Fruit fly (Drosophila melanogaster) whole organism, embryonic: ENCODE results near the gene nerfin-2.

ENCODE experiments used
- Adf1 ChIP-seq: fragments of 200-800 bp; sonication (Bioruptor generic); IDR thresholded peaks from 2 replicates; pipeline ENCODE4 v1.3.6; 2022; ENCODE audit warnings: missing biosample characterization, missing genetic modification characterization
- CG12769 ChIP-seq: fragments of 200-800 bp; sonication (Bioruptor generic); optimal IDR thresholded peaks from 2 replicates; lab custom pipeline; 2019; ENCODE audit warnings: missing biosample characterization, mild to moderate bottlenecking, missing genetic modification characterization, moderate library complexity
- CG17385 ChIP-seq: fragments of 200-800 bp; sonication (Bioruptor generic); optimal IDR thresholded peaks from 3 replicates; lab custom pipeline; 2018; ENCODE audit warnings: missing biosample characterization, mild to moderate bottlenecking, missing genetic modification characterization
- CG2116 ChIP-seq: fragments of 200-800 bp; sonication (Bioruptor generic); optimal IDR thresholded peaks from 3 replicates; lab custom pipeline; 2018; ENCODE audit warnings: missing biosample characterization, mild to moderate bottlenecking, missing genetic modification characterization
- CG30403 ChIP-seq: fragments of 200-800 bp; sonication (Bioruptor generic); optimal IDR thresholded peaks from 3 replicates; lab custom pipeline; 2016; ENCODE audit warnings: missing biosample characterization, missing genetic modification characterization
- CG3163 ChIP-seq: fragments of 200-800 bp; sonication (Bioruptor generic); optimal IDR thresholded peaks from 3 replicates; lab custom pipeline; 2016; ENCODE audit warnings: missing biosample characterization, missing genetic modification characterization
- CG3995 ChIP-seq: fragments of 200-800 bp; sonication (Bioruptor generic); optimal IDR thresholded peaks from 3 replicates; lab custom pipeline; 2016; ENCODE audit warnings: missing biosample characterization, missing genetic modification characterization
- CG43689 ChIP-seq: fragments of 200-800 bp; sonication (Bioruptor generic); IDR thresholded peaks from 2 replicates; pipeline ENCODE4 v1.3.6; 2022; ENCODE audit warnings: missing biosample characterization, missing genetic modification characterization
- CG4820 ChIP-seq: fragments of 200-800 bp; sonication (Bioruptor generic); optimal IDR thresholded peaks from 3 replicates; lab custom pipeline; 2016; ENCODE audit warnings: missing biosample characterization, missing genetic modification characterization
- CG7963 ChIP-seq: fragments of 200-800 bp; sonication (Bioruptor generic); IDR thresholded peaks from 3 replicates; pipeline ENCODE4 v1.3.6; 2022; ENCODE audit warnings: missing biosample characterization, missing genetic modification characterization; ENCODE audit not compliant: partially characterized antibody
- CG8478 ChIP-seq: fragments of >200 bp; optimal IDR thresholded peaks from 2 replicates; lab custom pipeline; 2018
- Dbx ChIP-seq: fragments of 200-800 bp; sonication (Bioruptor generic); IDR thresholded peaks from 3 replicates; pipeline ENCODE4 v1.3.6; 2022; ENCODE audit warnings: missing biosample characterization, missing genetic modification characterization
- Deaf1 ChIP-seq: fragments of 200-800 bp; optimal IDR thresholded peaks from 3 replicates; lab custom pipeline; 2019; ENCODE audit warnings: missing biosample characterization, mild to moderate bottlenecking, missing genetic modification characterization, moderate library complexity
- Lpt ChIP-seq: fragments of >200 bp; optimal IDR thresholded peaks from 2 replicates; lab custom pipeline; 2018; ENCODE audit warnings: missing biosample characterization, missing genetic modification characterization
- Med ChIP-seq: fragments of 200-800 bp; sonication (Bioruptor generic); peaks from one replicate; lab custom pipeline; 2016; ENCODE audit warnings: missing biosample characterization, missing genetic modification characterization, mild to moderate bottlenecking, inconsistent platforms, moderate library complexity
- Nf-YB ChIP-seq: fragments of 200-800 bp; sonication (Bioruptor generic); optimal IDR thresholded peaks from 3 replicates; lab custom pipeline; 2019; ENCODE audit warnings: missing biosample characterization, mild to moderate bottlenecking, missing genetic modification characterization, moderate library complexity
- Stat92E ChIP-seq, 3 experiments: fragments of >200 bp in 2 of 3; fragments of 200-800 bp in 1 of 3; sonication (Bioruptor generic) in 1 of 3; optimal IDR thresholded peaks; 2 replicates each; lab custom pipeline; 2017 to 2019; ENCODE audit warnings: missing biosample characterization in 3 of 3, missing genetic modification characterization in 3 of 3, mild to moderate bottlenecking in 1 of 3, moderate library complexity in 1 of 3
- bbx ChIP-seq: fragments of 200-800 bp; sonication (Bioruptor generic); IDR thresholded peaks from 2 replicates; pipeline ENCODE4 v1.3.6; 2022; ENCODE audit warnings: missing biosample characterization, missing genetic modification characterization; ENCODE audit not compliant: partially characterized antibody
- cg ChIP-seq: fragments of 200-800 bp; sonication (Bioruptor generic); optimal IDR thresholded peaks from 3 replicates; lab custom pipeline; 2019; ENCODE audit warnings: missing biosample characterization, mild to moderate bottlenecking, missing genetic modification characterization, moderate library complexity
- chif ChIP-seq, 2 experiments: fragments of 200-800 bp; sonication (Bioruptor generic); optimal IDR thresholded peaks; 3 replicates each; lab custom pipeline; 2016; ENCODE audit warnings: missing biosample characterization in 2 of 2, missing genetic modification characterization in 2 of 2
- chinmo ChIP-seq: fragments of 200-800 bp; sonication (Bioruptor generic); IDR thresholded peaks from 4 replicates; pipeline ENCODE4 v1.3.6; 2022; ENCODE audit warnings: missing biosample characterization, missing genetic modification characterization; ENCODE audit not compliant: partially characterized antibody
- ci ChIP-seq: fragments of 200-800 bp; sonication (Bioruptor generic); IDR thresholded peaks from 3 replicates; pipeline ENCODE4 v1.3.6; 2022; ENCODE audit warnings: missing biosample characterization, missing genetic modification characterization
- crol ChIP-seq: fragments of 200-800 bp; sonication (Bioruptor generic); IDR thresholded peaks from 2 replicates; pipeline ENCODE4 v1.3.6; 2022; ENCODE audit warnings: missing biosample characterization, missing genetic modification characterization
- kni ChIP-seq: fragments of 200-800 bp; sonication (Bioruptor generic); optimal IDR thresholded peaks from 3 replicates; lab custom pipeline; 2017; ENCODE audit warnings: mild to moderate bottlenecking, missing biosample characterization, missing genetic modification reagents, missing genetic modification characterization
- nerfin-2 ChIP-seq: fragments of 200-800 bp; sonication (Bioruptor generic); IDR thresholded peaks from 2 replicates; pipeline ENCODE4 v1.3.6; 2022; ENCODE audit warnings: missing biosample characterization, missing genetic modification characterization; ENCODE audit not compliant: partially characterized antibody
- row ChIP-seq: fragments of 200-800 bp; sonication (Bioruptor generic); IDR thresholded peaks from 3 replicates; pipeline ENCODE4 v1.3.6; 2022; ENCODE audit warnings: missing biosample characterization, missing genetic modification characterization
- sens ChIP-seq: fragments of 200-800 bp; sonication (Bioruptor generic); peaks from one replicate; lab custom pipeline; 2016; ENCODE audit warnings: missing biosample characterization, missing genetic modification characterization
- sr ChIP-seq: fragments of 200-800 bp; sonication (Bioruptor generic); IDR thresholded peaks from 3 replicates; pipeline ENCODE4 v1.3.6; 2022; ENCODE audit warnings: missing biosample characterization, missing genetic modification characterization
- ssp ChIP-seq: fragments of 200-800 bp; sonication (Bioruptor generic); IDR thresholded peaks from 2 replicates; pipeline ENCODE4 v1.3.6; 2022; ENCODE audit warnings: missing biosample characterization, missing genetic modification characterization
- unc-4 ChIP-seq: fragments of 200-800 bp; sonication (Bioruptor generic); IDR thresholded peaks from 2 replicates; pipeline ENCODE4 v1.3.6; 2022; ENCODE audit warnings: missing biosample characterization, missing genetic modification characterization; ENCODE audit not compliant: partially characterized antibody
- vvl ChIP-seq: fragments of 200-800 bp; sonication (Bioruptor generic); IDR thresholded peaks from 2 replicates; pipeline ENCODE4 v1.3.6; 2022; ENCODE audit warnings: missing biosample characterization, missing genetic modification characterization
- wdn ChIP-seq: fragments of 200-800 bp; sonication (Bioruptor generic); IDR thresholded peaks from 2 replicates; pipeline ENCODE4 v1.3.6; 2022; ENCODE audit warnings: missing biosample characterization, missing genetic modification characterization
- z ChIP-seq: fragments of 200-800 bp; sonication (Bioruptor generic); IDR thresholded peaks from 3 replicates; pipeline ENCODE4 v1.3.6; 2022; ENCODE audit warnings: missing biosample characterization, missing genetic modification characterization

Gene nerfin-2

DNA sequence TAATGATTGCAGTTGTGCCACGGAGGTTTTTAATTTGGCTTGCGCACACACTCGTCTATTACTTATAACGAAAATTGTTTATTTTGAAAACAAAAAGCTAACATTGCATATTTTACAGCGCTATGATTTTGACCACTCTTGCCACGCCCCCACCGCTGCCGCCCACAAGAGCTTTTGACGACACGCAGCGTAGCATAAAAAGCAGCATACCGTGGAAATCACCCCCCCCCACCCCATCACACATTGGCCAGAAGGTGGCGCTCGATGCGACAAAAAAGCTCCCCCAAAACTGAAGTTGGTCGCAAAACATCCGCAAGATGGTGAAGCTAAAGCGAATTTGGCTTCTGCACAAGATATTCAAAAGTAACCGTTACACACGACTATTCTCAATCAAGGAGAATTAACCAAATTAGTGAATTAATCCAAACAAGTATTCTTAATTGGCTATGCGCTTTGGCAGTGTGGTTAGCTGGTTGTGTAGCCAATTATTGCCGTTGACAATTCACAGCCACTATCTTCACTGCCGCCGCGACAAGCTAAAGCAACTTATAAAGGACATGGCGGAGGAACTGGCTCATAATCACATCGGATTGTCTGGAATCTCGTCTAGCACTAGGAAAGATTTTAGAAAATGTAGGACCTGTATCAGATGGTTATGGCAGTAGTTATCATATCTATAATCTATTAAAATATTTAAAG is 29.7 kb downstream of the nerfin-2 start (continued):
- no peak for TF ChIP-seq CG43689 (GFP tag; lab: Robert Waterston, UW)
- no peak for TF ChIP-seq unc-4 (GFP tag; lab: Robert Waterston, UW)
- no peak for TF ChIP-seq Stat92E (GFP tag; optimal IDR thresholded peaks at IDR 0.05; lab: Kevin White, UChicago)
- TF ChIP-seq, all 482 proteins: peak for 170

DNA sequence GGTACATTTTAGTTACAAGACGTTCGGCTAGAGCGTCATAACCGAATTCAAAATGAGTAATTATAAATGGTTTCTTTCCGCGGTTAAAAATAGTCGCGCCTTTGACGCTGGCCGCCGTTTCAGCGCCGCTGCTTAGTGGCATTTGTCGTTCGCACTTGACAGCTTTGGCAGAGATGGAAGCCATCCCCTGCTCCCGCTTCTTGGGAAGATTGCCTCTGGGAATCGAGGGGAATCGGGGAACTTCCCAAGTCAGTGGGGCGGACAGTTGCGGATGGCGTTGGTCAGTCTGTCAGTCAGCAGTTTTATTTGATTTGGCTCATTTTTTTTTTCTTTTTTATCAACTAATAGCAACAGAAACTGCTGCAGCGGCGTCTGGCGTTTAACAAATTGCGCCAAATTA is 35.9 kb downstream of the nerfin-2 start:
- no peak for TF ChIP-seq Lpt (GFP tag; lab: Kevin White, UChicago)
- no peak for TF ChIP-seq CG3995 (GFP tag; lab: Kevin White, UChicago)
- no peak for TF ChIP-seq CG30403 (GFP tag; lab: Kevin White, UChicago)
- TF ChIP-seq ci (GFP tag; lab: Robert Waterston, UW), result 0 out of 3 replicates have a peak, but pooled peaks have one; percentile 15
- TF ChIP-seq sens (GFP tag; lab: Kevin White, UChicago), result peak; percentile 64
- 0 out of 2 replicates have a peak, but pooled peaks have one; percentile 22 for TF ChIP-seq crol
- no peak for TF ChIP-seq CG8478 (lab: Kevin White, UChicago)
- TF ChIP-seq CG12769 (tag; lab: Kevin White, UChicago), result peak; percentile 58

DNA sequence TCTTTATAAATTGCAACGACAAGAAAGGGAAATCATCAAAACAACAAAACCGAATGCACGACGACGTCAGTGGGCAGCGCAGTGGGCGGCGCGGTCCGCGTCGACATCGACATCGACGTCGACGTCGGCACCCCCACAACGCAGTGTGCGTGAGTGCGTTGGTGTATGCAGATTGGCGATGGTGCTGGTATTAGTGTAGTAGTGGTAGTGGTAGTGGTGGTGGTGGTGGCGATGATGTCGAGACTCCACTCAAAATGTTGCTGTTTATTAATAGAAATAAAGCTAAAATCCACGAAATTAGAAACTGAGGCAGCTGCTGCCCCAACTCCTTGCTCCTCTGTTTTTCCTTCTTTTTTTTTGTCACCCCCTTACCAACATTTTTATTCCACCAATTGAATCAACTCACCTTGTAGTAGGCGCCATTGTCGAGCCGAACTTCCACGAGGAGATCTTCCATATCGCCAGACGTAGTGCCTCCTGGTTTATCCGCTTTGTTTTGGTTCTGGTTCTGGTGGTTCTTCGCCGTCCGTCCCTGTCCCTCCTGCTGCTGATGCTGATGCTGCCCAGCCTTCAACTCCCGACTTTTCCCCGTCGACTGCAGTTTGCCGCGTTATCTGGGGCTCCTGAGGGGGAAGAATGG is 37.5 kb downstream of the nerfin-2 start:
- TF ChIP-seq nerfin-2 (GFP tag; lab: Robert Waterston, UW) (0 out of 2 replicates have a peak, but pooled peaks have one; percentile 27), Adf1 (GFP tag; lab: Robert Waterston, UW) (peak; percentile 97), Dbx (no peak), CG2116 (GFP tag; lab: Kevin White, UChicago) (peak; percentile 3), Nf-YB (GFP tag; lab: Kevin White, UChicago) (peak; percentile 56), z (peak; percentile 82), Med (GFP tag; lab: Kevin White, UChicago) (peak; percentile 64), CG12769 (tag; lab: Kevin White, UChicago) (peak; percentile 4), row (GFP tag; lab: Robert Waterston, UW) (peak; percentile 37; the same call in 2 of the 3 replicates), chif (GFP tag; optimal IDR thresholded peaks at IDR 0.05; lab: Kevin White, UChicago) (no peak), CG4820 (GFP tag; lab: Kevin White, UChicago) (no peak), chinmo (peak; percentile 29; the same call in 1 of the 4 replicates), CG3163 (GFP tag; lab: Kevin White, UChicago) (no peak), crol (peak; percentile 51), wdn (0 out of 2 replicates have a peak, but pooled peaks have one; percentile 9), CG7963 (GFP tag; lab: Robert Waterston, UW) (0 out of 3 replicates have a peak, but pooled peaks have one; percentile 11), vvl (0 out of 2 replicates have a peak, but pooled peaks have one; percentile 15), kni (GFP tag; lab: Kevin White, UChicago) (no peak), bbx (GFP tag; lab: Robert Waterston, UW) (peak; percentile 46; the same call in 1 of the 2 replicates), CG17385 (GFP tag; lab: Kevin White, UChicago) (peak; percentile 37), sr (GFP tag; lab: Robert Waterston, UW) (peak; percentile 94), ssp (GFP tag; lab: Robert Waterston, UW) (peak; percentile 50), cg (GFP tag; lab: Kevin White, UChicago) (peak; percentile 91), Deaf1 (peak; percentile 24)
